Fruit fly (Drosophila melanogaster) whole organism, adult: ENCODE data around the gene dah.

ENCODE experiments used
- CG11617 ChIP-seq: fragments of 200-800 bp; sonication (Bioruptor generic); optimal IDR thresholded peaks from 2 replicates; lab custom pipeline; 2017; ENCODE audit warnings: mild to moderate bottlenecking, missing biosample characterization, missing genetic modification reagents, missing genetic modification characterization
- CG12768 ChIP-seq: fragments of 200-800 bp; sonication (Bioruptor generic); optimal IDR thresholded peaks from 2 replicates; lab custom pipeline; 2017; ENCODE audit warnings: missing biosample characterization, missing genetic modification characterization, mild to moderate bottlenecking, moderate library complexity, missing genetic modification reagents
- CG14711 ChIP-seq: fragments of 200-800 bp; sonication (Bioruptor generic); optimal IDR thresholded peaks from 2 replicates; lab custom pipeline; 2018; ENCODE audit warnings: missing biosample characterization, mild to moderate bottlenecking, missing genetic modification characterization, moderate library complexity
- CG1620 ChIP-seq: fragments of 200-800 bp; sonication (Bioruptor generic); optimal IDR thresholded peaks from 2 replicates; lab custom pipeline; 2016; ENCODE audit warnings: missing biosample characterization, missing genetic modification characterization
- CG33017 ChIP-seq: fragments of 200-800 bp; sonication (Bioruptor generic); optimal IDR thresholded peaks from 2 replicates; lab custom pipeline; 2018; ENCODE audit warnings: missing biosample characterization, mild to moderate bottlenecking, missing genetic modification characterization, moderate library complexity
- CG5204 ChIP-seq: fragments of 200-800 bp; sonication (Bioruptor generic); optimal IDR thresholded peaks from 2 replicates; lab custom pipeline; 2016; ENCODE audit warnings: missing biosample characterization, missing genetic modification characterization
- CG7045 ChIP-seq: fragments of 200-800 bp; sonication (Bioruptor generic); optimal IDR thresholded peaks from 2 replicates; lab custom pipeline; 2017; ENCODE audit warnings: missing biosample characterization, mild to moderate bottlenecking, missing genetic modification characterization
- CG7101 ChIP-seq: fragments of 200-800 bp; sonication (Bioruptor generic); optimal IDR thresholded peaks from 2 replicates; lab custom pipeline; 2018; ENCODE audit warnings: missing biosample characterization, mild to moderate bottlenecking, missing genetic modification characterization, moderate library complexity
- Clk ChIP-seq: fragments of 200-800 bp; sonication (Bioruptor generic); optimal IDR thresholded peaks from 2 replicates; lab custom pipeline; 2017; ENCODE audit warnings: missing biosample characterization, missing genetic modification characterization
- Crg-1 ChIP-seq: fragments of 200-800 bp; sonication (Bioruptor generic); optimal IDR thresholded peaks from 2 replicates; lab custom pipeline; 2016; ENCODE audit warnings: missing biosample characterization, missing genetic modification characterization
- Hr96 ChIP-seq: fragments of 200-800 bp; sonication (Bioruptor generic); optimal IDR thresholded peaks from 2 replicates; lab custom pipeline; 2016; ENCODE audit warnings: missing biosample characterization, missing genetic modification characterization
- Mnt ChIP-seq: fragments of 200-800 bp; sonication (Bioruptor generic); optimal IDR thresholded peaks from 2 replicates; lab custom pipeline; 2016; ENCODE audit warnings: missing biosample characterization, mild to moderate bottlenecking, missing genetic modification characterization
- bab1 ChIP-seq: fragments of 200-800 bp; sonication (Bioruptor generic); optimal IDR thresholded peaks from 3 replicates; lab custom pipeline; 2019; ENCODE audit warnings: missing biosample characterization, mild to moderate bottlenecking, missing genetic modification characterization, moderate library complexity
- cic ChIP-seq: fragments of 200-800 bp; sonication (Bioruptor generic); optimal IDR thresholded peaks from 2 replicates; lab custom pipeline; 2017; ENCODE audit warnings: missing biosample characterization, mild to moderate bottlenecking, missing genetic modification characterization, moderate library complexity
- cnc ChIP-seq, 2 experiments: fragments of >200 bp; optimal IDR thresholded peaks; 2 replicates each; lab custom pipeline; 2017
- kay ChIP-seq: fragments of 200-800 bp; sonication (Bioruptor generic); peaks from one replicate; lab custom pipeline; 2016; ENCODE audit warnings: missing biosample characterization, missing genetic modification characterization, borderline replicate concordance
- ovo ChIP-seq: fragments of 200-800 bp; sonication (Bioruptor generic); optimal IDR thresholded peaks from 2 replicates; lab custom pipeline; 2016; ENCODE audit warnings: missing biosample characterization, missing genetic modification characterization
- pad ChIP-seq: fragments of 200-800 bp; sonication (Bioruptor generic); optimal IDR thresholded peaks from 3 replicates; lab custom pipeline; 2017; ENCODE audit warnings: missing biosample characterization, missing genetic modification characterization, mild to moderate bottlenecking, moderate library complexity, missing genetic modification reagents
- tj ChIP-seq: fragments of 200-800 bp; sonication (Bioruptor generic); optimal IDR thresholded peaks from 3 replicates; lab custom pipeline; 2017; ENCODE audit warnings: missing biosample characterization, mild to moderate bottlenecking, missing genetic modification characterization, moderate library complexity
- toe ChIP-seq: fragments of 200-800 bp; sonication (Bioruptor generic); optimal IDR thresholded peaks from 2 replicates; lab custom pipeline; 2016; ENCODE audit warnings: missing biosample characterization, missing genetic modification characterization

Gene dah

DNA sequence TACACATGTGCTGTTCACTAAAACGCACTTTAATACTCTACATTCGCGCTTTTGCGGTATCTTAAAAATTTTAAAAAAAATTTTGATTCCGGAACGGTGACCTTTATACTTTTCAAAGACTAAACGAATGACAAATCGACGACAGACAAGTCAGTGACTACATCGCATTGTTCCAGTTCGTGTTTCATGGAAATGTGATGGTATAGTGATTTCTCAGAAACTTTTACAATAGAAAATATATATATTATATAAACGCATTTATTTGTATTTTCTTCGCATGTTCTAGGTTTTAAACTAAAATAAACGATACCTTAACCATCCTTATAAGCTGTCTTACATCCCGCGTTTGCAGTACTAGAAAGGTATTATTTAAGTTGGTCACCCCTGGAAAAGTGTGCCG lies 32.8 kb downstream of the dah start, which contains the start of gene Pp1-13C:
Gene Pp1-13C (minus strand): TSS at position 101 of the 400 bp plus-strand sequence.
- TF ChIP-seq Mnt (GFP tag; lab: Kevin White, UChicago): no peak
- TF ChIP-seq CG11617 (GFP tag; lab: Kevin White, UChicago): no peak
- no peak for TF ChIP-seq tj (GFP tag; lab: Kevin White, UChicago)
- TF ChIP-seq CG1620 (GFP tag; lab: Kevin White, UChicago): no peak
- TF ChIP-seq Clk (GFP tag; lab: Kevin White, UChicago): no peak
- TF ChIP-seq CG7101: no peak
- no peak for TF ChIP-seq CG5204
- no peak for TF ChIP-seq kay
- TF ChIP-seq CG12768 (GFP tag; lab: Kevin White, UChicago): no peak
- TF ChIP-seq ovo (GFP tag; lab: Kevin White, UChicago): no peak
- no peak for TF ChIP-seq pad (GFP tag; lab: Kevin White, UChicago)
- no peak for TF ChIP-seq cic
- TF ChIP-seq CG14711: no peak

DNA sequence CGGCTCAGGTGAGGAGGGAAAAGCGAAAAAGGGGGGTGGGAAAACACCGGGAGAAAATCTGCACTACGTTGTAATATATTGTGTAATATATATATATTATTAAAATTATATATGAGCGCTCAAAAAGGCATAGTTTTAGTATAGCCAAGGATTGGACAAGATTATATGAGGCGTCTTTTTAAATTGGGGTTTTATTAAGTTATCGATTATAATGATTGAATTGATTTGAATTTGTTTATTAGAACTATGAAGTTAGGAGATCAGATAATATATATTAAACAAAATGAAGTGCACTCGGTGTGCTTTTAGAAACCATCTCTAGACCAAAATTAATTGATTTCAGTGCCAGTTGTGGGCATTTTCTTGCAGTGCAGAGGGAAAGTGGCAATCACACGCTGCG lies 35.5 kb downstream of the dah start:
- TF ChIP-seq Hr96 (GFP tag; lab: Kevin White, UChicago) (no peak), cic (no peak), CG11617 (GFP tag; lab: Kevin White, UChicago) (no peak), Clk (GFP tag; lab: Kevin White, UChicago) (no peak), tj (GFP tag; lab: Kevin White, UChicago) (no peak), CG12768 (GFP tag; lab: Kevin White, UChicago) (no peak), ovo (GFP tag; lab: Kevin White, UChicago) (no peak), CG1620 (GFP tag; lab: Kevin White, UChicago) (no peak), Crg-1 (GFP tag; lab: Kevin White, UChicago) (no peak), CG33017 (tag; lab: Kevin White, UChicago) (no peak), CG7045 (GFP tag; lab: Kevin White, UChicago) (no peak), CG5204 (no peak), toe (GFP tag; lab: Kevin White, UChicago) (no peak), cnc (optimal IDR thresholded peaks at IDR 0.05; lab: Kevin White, UChicago) (no peak), CG7101 (no peak), Mnt (GFP tag; lab: Kevin White, UChicago) (no peak)

DNA sequence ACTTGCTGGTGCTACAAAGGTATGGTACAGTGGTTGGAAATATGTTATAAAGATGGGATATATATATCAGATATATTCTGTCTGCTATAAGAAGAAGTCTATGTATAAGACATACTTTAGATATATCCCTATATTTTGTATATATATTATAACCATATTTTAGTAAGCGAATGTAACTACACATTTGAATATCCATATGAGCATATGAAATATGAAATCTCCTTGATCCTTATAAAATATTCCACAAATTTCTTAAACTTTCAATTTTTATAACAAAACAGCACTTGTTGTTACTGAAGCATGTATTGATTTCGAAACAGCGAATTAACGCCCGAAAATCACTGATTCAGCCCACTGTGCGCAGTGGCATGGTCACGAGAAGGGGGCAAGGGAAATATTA lies 36.3 kb downstream of the dah start:
- TF ChIP-seq CG7045 (GFP tag; lab: Kevin White, UChicago) (no peak), CG33017 (tag; lab: Kevin White, UChicago) (no peak)

DNA sequence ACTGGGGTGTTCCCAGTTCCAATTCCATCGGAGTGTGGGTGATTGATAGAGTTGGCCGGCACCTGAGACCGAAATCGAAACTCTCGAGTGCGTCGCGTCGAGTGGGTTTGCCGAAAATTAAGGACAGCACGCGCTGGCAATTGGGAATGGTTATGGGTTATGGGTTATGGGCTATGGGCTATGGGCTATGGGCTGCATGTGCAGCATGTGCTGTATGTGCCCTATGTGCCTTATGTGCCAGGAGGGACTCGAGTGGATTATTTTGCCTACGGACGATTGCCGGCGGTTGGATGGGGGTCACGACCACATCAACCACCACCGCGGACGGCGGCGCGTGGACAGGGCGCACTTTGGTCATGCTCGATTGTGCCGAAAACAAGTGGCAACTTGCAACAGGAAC lies 42.0 kb downstream of the dah start:
- TF ChIP-seq Crg-1 (GFP tag; lab: Kevin White, UChicago): no peak
- no peak for TF ChIP-seq CG14711
- no peak for TF ChIP-seq cic
- TF ChIP-seq Clk (GFP tag; lab: Kevin White, UChicago): no peak
- no peak for TF ChIP-seq ovo (GFP tag; lab: Kevin White, UChicago)
- no peak for TF ChIP-seq CG1620 (GFP tag; lab: Kevin White, UChicago)
- TF ChIP-seq CG5204: no peak
- no peak for TF ChIP-seq cnc (optimal IDR thresholded peaks at IDR 0.05; lab: Kevin White, UChicago)
- TF ChIP-seq CG12768 (GFP tag; lab: Kevin White, UChicago): no peak
- no peak for TF ChIP-seq toe (GFP tag; lab: Kevin White, UChicago)
- no peak for TF ChIP-seq Mnt (GFP tag; lab: Kevin White, UChicago)

DNA sequence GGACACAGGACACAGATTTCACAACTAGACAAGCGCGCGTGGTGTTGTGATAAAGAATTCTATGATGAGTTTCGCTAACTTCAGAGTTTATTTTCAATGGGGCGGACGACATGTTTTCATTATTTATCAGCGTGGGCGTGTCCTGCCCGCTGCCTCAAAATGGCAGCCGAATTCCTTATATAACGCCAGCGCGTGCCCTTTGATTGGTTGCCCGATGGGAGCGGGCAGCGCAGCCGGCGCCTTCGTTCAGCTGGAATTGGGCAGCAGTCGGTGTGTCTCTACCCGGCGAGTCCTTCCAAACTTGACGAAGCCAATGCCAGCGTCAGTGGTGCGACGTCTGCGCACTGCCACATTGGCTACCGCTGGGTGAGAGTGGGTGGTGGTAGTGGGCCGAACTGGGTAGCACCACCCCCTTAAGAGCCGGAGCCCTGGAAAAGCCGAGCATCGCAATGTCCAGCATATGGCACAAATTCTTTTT lies 50.9 kb downstream of the dah start, which contains the start of gene acj6:
Gene acj6 (minus strand): TSS at position 51 of the 478 bp plus-strand sequence.
- no peak for TF ChIP-seq kay
- no peak for TF ChIP-seq Hr96 (GFP tag; lab: Kevin White, UChicago)
- TF ChIP-seq cic: no peak
- TF ChIP-seq toe (GFP tag; lab: Kevin White, UChicago): no peak
- no peak for TF ChIP-seq Crg-1 (GFP tag; lab: Kevin White, UChicago)
- TF ChIP-seq pad (GFP tag; lab: Kevin White, UChicago): no peak
- TF ChIP-seq CG33017 (tag; lab: Kevin White, UChicago): no peak
- no peak for TF ChIP-seq CG11617 (GFP tag; lab: Kevin White, UChicago)
- TF ChIP-seq CG12768 (GFP tag; lab: Kevin White, UChicago): no peak
- TF ChIP-seq Clk (GFP tag; lab: Kevin White, UChicago): no peak
- no peak for TF ChIP-seq cnc (optimal IDR thresholded peaks at IDR 0.05; lab: Kevin White, UChicago)
- no peak for TF ChIP-seq CG5204
- TF ChIP-seq tj (GFP tag; lab: Kevin White, UChicago): no peak
- no peak for TF ChIP-seq CG7101
- no peak for TF ChIP-seq bab1 (GFP tag; lab: Kevin White, UChicago)
- TF ChIP-seq ovo (GFP tag; lab: Kevin White, UChicago): no peak
- no peak for TF ChIP-seq CG14711
- TF ChIP-seq CG1620 (GFP tag; lab: Kevin White, UChicago): no peak
- no peak for TF ChIP-seq CG7045 (GFP tag; lab: Kevin White, UChicago)
- no peak for TF ChIP-seq Mnt (GFP tag; lab: Kevin White, UChicago)

DNA sequence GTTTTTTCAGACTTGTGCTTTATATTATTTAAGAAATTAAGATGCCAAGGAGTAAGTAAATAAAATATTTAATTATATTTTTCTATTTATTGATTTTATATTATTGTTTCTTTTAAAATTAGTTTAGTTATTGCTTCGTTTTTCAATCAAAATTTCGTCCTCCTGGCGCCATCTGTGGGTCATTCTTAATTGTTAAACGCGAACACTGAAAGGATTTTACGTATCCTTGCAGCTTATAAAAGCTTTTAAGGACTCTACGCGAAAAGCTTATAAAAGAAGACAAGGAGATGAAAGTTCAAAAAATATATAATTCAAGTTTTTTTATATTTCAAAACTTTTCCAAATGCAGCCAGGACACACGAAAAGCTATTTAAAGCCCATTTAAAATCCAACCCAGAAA lies 52.1 kb downstream of the dah start:
- TF ChIP-seq CG1620 (GFP tag; lab: Kevin White, UChicago): no peak
- TF ChIP-seq CG7101: no peak
- no peak for TF ChIP-seq CG7045 (GFP tag; lab: Kevin White, UChicago)
- TF ChIP-seq toe (GFP tag; lab: Kevin White, UChicago): no peak
- TF ChIP-seq pad (GFP tag; lab: Kevin White, UChicago): no peak
- TF ChIP-seq bab1 (GFP tag; lab: Kevin White, UChicago): no peak
- TF ChIP-seq cnc (optimal IDR thresholded peaks at IDR 0.05; lab: Kevin White, UChicago): no peak
- no peak for TF ChIP-seq CG12768 (GFP tag; lab: Kevin White, UChicago)
- no peak for TF ChIP-seq CG11617 (GFP tag; lab: Kevin White, UChicago)
- no peak for TF ChIP-seq CG5204
- no peak for TF ChIP-seq Mnt (GFP tag; lab: Kevin White, UChicago)
- TF ChIP-seq Hr96 (GFP tag; lab: Kevin White, UChicago): no peak
- TF ChIP-seq kay: no peak
- no peak for TF ChIP-seq Clk (GFP tag; lab: Kevin White, UChicago)
- no peak for TF ChIP-seq ovo (GFP tag; lab: Kevin White, UChicago)
- TF ChIP-seq Crg-1 (GFP tag; lab: Kevin White, UChicago): no peak
- no peak for TF ChIP-seq CG14711
- no peak for TF ChIP-seq cic
- no peak for TF ChIP-seq tj (GFP tag; lab: Kevin White, UChicago)
- no peak for TF ChIP-seq CG33017 (tag; lab: Kevin White, UChicago)
